Worm (Caenorhabditis elegans) whole organism, L4 larva: ENCODE data around the gene nas-10.

Experiments used
- ZK546.5 ChIP-seq, 2 experiments: sonication (generic microtip); optimal IDR thresholded peaks; 2 replicates each; lab custom pipeline; 2017; ENCODE audit warnings: missing biosample characterization in 2 of 2, missing genetic modification characterization in 2 of 2
- ama-1 ChIP-seq: fragments of 150-350 bp; optimal IDR thresholded peaks from 2 replicates; lab custom pipeline; 2014; ENCODE audit warnings: inconsistent platforms, mixed read lengths
- ces-1 ChIP-seq: fragments of 150-350 bp; sonication (generic microtip); optimal IDR thresholded peaks from 4 replicates; lab custom pipeline; 2014; ENCODE audit warnings: missing biosample characterization, missing genetic modification reagents, missing genetic modification characterization
- dmd-6 ChIP-seq: fragments of 200-800 bp; sonication (Bioruptor generic); IDR thresholded peaks from 2 replicates; pipeline ENCODE4 v1.3.6; 2022; ENCODE audit warnings: missing genetic modification reagents, missing genetic modification characterization, missing compliant biosample characterization
- lir-3 ChIP-seq: sonication (generic microtip); optimal IDR thresholded peaks from 2 replicates; lab custom pipeline; 2016; ENCODE audit warnings: mild to moderate bottlenecking, missing genetic modification characterization, missing compliant biosample characterization
- mep-1 ChIP-seq: fragments of 150-350 bp; sonication (generic microtip); optimal IDR thresholded peaks from 3 replicates; lab custom pipeline; 2014; ENCODE audit warnings: missing biosample characterization, missing genetic modification characterization
- nhr-76 ChIP-seq: fragments of 150-350 bp; optimal IDR thresholded peaks from 2 replicates; lab custom pipeline; 2014; ENCODE audit warnings: missing biosample characterization, missing genetic modification characterization
- php-3 ChIP-seq: fragments of 200-800 bp; sonication (Bioruptor generic); IDR thresholded peaks from 2 replicates; pipeline ENCODE4 v1.3.6; 2022; ENCODE audit warnings: missing genetic modification reagents, missing genetic modification characterization, missing compliant biosample characterization
- pqm-1 ChIP-seq: sonication (generic microtip); optimal IDR thresholded peaks from 2 replicates; lab custom pipeline; 2017; ENCODE audit warnings: missing biosample characterization, missing genetic modification characterization
- tag-97 ChIP-seq: fragments of 200-800 bp; sonication (Bioruptor generic); IDR thresholded peaks from 2 replicates; pipeline ENCODE4 v1.3.6; 2022; ENCODE audit warnings: missing genetic modification characterization, missing compliant biosample characterization

- TF ChIP-seq php-3 (GFP tag; lab: Robert Waterston, UW) (no peak), ces-1 (no peak), tag-97 (no peak), dmd-6 (GFP tag; lab: Robert Waterston, UW) (no peak), mep-1 (tag; lab: Kevin White, UChicago) (no peak), lir-3 (tag; lab: Kevin White, UChicago) (no peak), ama-1 (lab: Kevin White, UChicago) (no peak), pqm-1 (tag; lab: Kevin White, UChicago) (no peak), nhr-76 (tag; lab: Kevin White, UChicago) (no peak), ZK546.5 (tag; optimal IDR thresholded peaks at IDR 0.05; lab: Kevin White, UChicago) (no peak)
Observed at ce11 chrX:10970629-10971028, 7.3 kb upstream of the nas-10 start, which contains the start of gene K09C8.8.
